Fruit fly (Drosophila melanogaster) whole organism, adult: ENCODE measurements around the gene CG33258.

Experiments
- CG11617 ChIP-seq: fragments of 200-800 bp; sonication (Bioruptor generic); optimal IDR thresholded peaks from 2 replicates; lab custom pipeline; 2017; ENCODE audit warnings: mild to moderate bottlenecking, missing biosample characterization, missing genetic modification reagents, missing genetic modification characterization
- CG12768 ChIP-seq: fragments of 200-800 bp; sonication (Bioruptor generic); optimal IDR thresholded peaks from 2 replicates; lab custom pipeline; 2017; ENCODE audit warnings: missing biosample characterization, missing genetic modification characterization, mild to moderate bottlenecking, moderate library complexity, missing genetic modification reagents
- CG14711 ChIP-seq: fragments of 200-800 bp; sonication (Bioruptor generic); optimal IDR thresholded peaks from 2 replicates; lab custom pipeline; 2018; ENCODE audit warnings: missing biosample characterization, mild to moderate bottlenecking, missing genetic modification characterization, moderate library complexity
- CG1620 ChIP-seq: fragments of 200-800 bp; sonication (Bioruptor generic); optimal IDR thresholded peaks from 2 replicates; lab custom pipeline; 2016; ENCODE audit warnings: missing biosample characterization, missing genetic modification characterization
- CG33017 ChIP-seq: fragments of 200-800 bp; sonication (Bioruptor generic); optimal IDR thresholded peaks from 2 replicates; lab custom pipeline; 2018; ENCODE audit warnings: missing biosample characterization, mild to moderate bottlenecking, missing genetic modification characterization, moderate library complexity
- CG5204 ChIP-seq: fragments of 200-800 bp; sonication (Bioruptor generic); optimal IDR thresholded peaks from 2 replicates; lab custom pipeline; 2016; ENCODE audit warnings: missing biosample characterization, missing genetic modification characterization
- CG7045 ChIP-seq: fragments of 200-800 bp; sonication (Bioruptor generic); optimal IDR thresholded peaks from 2 replicates; lab custom pipeline; 2017; ENCODE audit warnings: missing biosample characterization, mild to moderate bottlenecking, missing genetic modification characterization
- CG7101 ChIP-seq: fragments of 200-800 bp; sonication (Bioruptor generic); optimal IDR thresholded peaks from 2 replicates; lab custom pipeline; 2018; ENCODE audit warnings: missing biosample characterization, mild to moderate bottlenecking, missing genetic modification characterization, moderate library complexity
- Clk ChIP-seq: fragments of 200-800 bp; sonication (Bioruptor generic); optimal IDR thresholded peaks from 2 replicates; lab custom pipeline; 2017; ENCODE audit warnings: missing biosample characterization, missing genetic modification characterization
- Crg-1 ChIP-seq: fragments of 200-800 bp; sonication (Bioruptor generic); optimal IDR thresholded peaks from 2 replicates; lab custom pipeline; 2016; ENCODE audit warnings: missing biosample characterization, missing genetic modification characterization
- Hr96 ChIP-seq: fragments of 200-800 bp; sonication (Bioruptor generic); optimal IDR thresholded peaks from 2 replicates; lab custom pipeline; 2016; ENCODE audit warnings: missing biosample characterization, missing genetic modification characterization
- Mnt ChIP-seq: fragments of 200-800 bp; sonication (Bioruptor generic); optimal IDR thresholded peaks from 2 replicates; lab custom pipeline; 2016; ENCODE audit warnings: missing biosample characterization, mild to moderate bottlenecking, missing genetic modification characterization
- bab1 ChIP-seq: fragments of 200-800 bp; sonication (Bioruptor generic); optimal IDR thresholded peaks from 3 replicates; lab custom pipeline; 2019; ENCODE audit warnings: missing biosample characterization, mild to moderate bottlenecking, missing genetic modification characterization, moderate library complexity
- cic ChIP-seq: fragments of 200-800 bp; sonication (Bioruptor generic); optimal IDR thresholded peaks from 2 replicates; lab custom pipeline; 2017; ENCODE audit warnings: missing biosample characterization, mild to moderate bottlenecking, missing genetic modification characterization, moderate library complexity
- cnc ChIP-seq, 2 experiments: fragments of >200 bp; optimal IDR thresholded peaks; 2 replicates each; lab custom pipeline; 2017
- kay ChIP-seq: fragments of 200-800 bp; sonication (Bioruptor generic); peaks from one replicate; lab custom pipeline; 2016; ENCODE audit warnings: missing biosample characterization, missing genetic modification characterization, borderline replicate concordance
- ovo ChIP-seq: fragments of 200-800 bp; sonication (Bioruptor generic); optimal IDR thresholded peaks from 2 replicates; lab custom pipeline; 2016; ENCODE audit warnings: missing biosample characterization, missing genetic modification characterization
- pad ChIP-seq: fragments of 200-800 bp; sonication (Bioruptor generic); optimal IDR thresholded peaks from 3 replicates; lab custom pipeline; 2017; ENCODE audit warnings: missing biosample characterization, missing genetic modification characterization, mild to moderate bottlenecking, moderate library complexity, missing genetic modification reagents
- tj ChIP-seq: fragments of 200-800 bp; sonication (Bioruptor generic); optimal IDR thresholded peaks from 3 replicates; lab custom pipeline; 2017; ENCODE audit warnings: missing biosample characterization, mild to moderate bottlenecking, missing genetic modification characterization, moderate library complexity
- toe ChIP-seq: fragments of 200-800 bp; sonication (Bioruptor generic); optimal IDR thresholded peaks from 2 replicates; lab custom pipeline; 2016; ENCODE audit warnings: missing biosample characterization, missing genetic modification characterization

The CG33258 gene

dm6 chr3L:16128973-16129745 lies 46.8 kb downstream of the CG33258 start, which contains the start of gene SsRbeta:
Gene SsRbeta, plus strand, starts transcription at chr3L:16129617.
- peak; percentile 16 for TF ChIP-seq ovo (GFP tag; lab: Kevin White, UChicago)
- TF ChIP-seq CG7101 (tag; lab: Kevin White, UChicago): peak; percentile 37
- TF ChIP-seq bab1 (GFP tag; lab: Kevin White, UChicago): peak; percentile 24
- no peak for TF ChIP-seq CG5204 (GFP tag; lab: Kevin White, UChicago)
- TF ChIP-seq pad (GFP tag; lab: Kevin White, UChicago): no peak
- TF ChIP-seq cic (GFP tag; lab: Kevin White, UChicago): peak; percentile 27
- peak; percentile 48 for TF ChIP-seq Mnt (GFP tag; lab: Kevin White, UChicago)
- peak; percentile 29 for TF ChIP-seq Crg-1 (GFP tag; lab: Kevin White, UChicago)
- no peak for TF ChIP-seq Hr96
- peak; percentile 88 for TF ChIP-seq CG14711 (tag; lab: Kevin White, UChicago)
- peak; percentile 34 for TF ChIP-seq CG11617 (GFP tag; lab: Kevin White, UChicago)

- TF ChIP-seq cic (GFP tag; lab: Kevin White, UChicago): peak; percentile 24
- no peak for TF ChIP-seq cnc (optimal IDR thresholded peaks at IDR 0.05; lab: Kevin White, UChicago)
- peak; percentile 38 for TF ChIP-seq CG1620 (GFP tag; lab: Kevin White, UChicago)
- peak; percentile 56 for TF ChIP-seq CG7045 (GFP tag; lab: Kevin White, UChicago)
- peak; percentile 81 for TF ChIP-seq pad (GFP tag; lab: Kevin White, UChicago)
- peak; percentile 81 for TF ChIP-seq CG12768 (GFP tag; lab: Kevin White, UChicago)
- no peak for TF ChIP-seq kay (GFP tag; lab: Kevin White, UChicago)
- peak; percentile 71 for TF ChIP-seq CG14711 (tag; lab: Kevin White, UChicago)
- peak; percentile 82 for TF ChIP-seq Crg-1 (GFP tag; lab: Kevin White, UChicago)
- peak; percentile 73 for TF ChIP-seq Mnt (GFP tag; lab: Kevin White, UChicago)
- peak; percentile 58 for TF ChIP-seq ovo (GFP tag; lab: Kevin White, UChicago)
- TF ChIP-seq tj (GFP tag; lab: Kevin White, UChicago): peak; percentile 37
- no peak for TF ChIP-seq toe (GFP tag; lab: Kevin White, UChicago)
- TF ChIP-seq CG7101 (tag; lab: Kevin White, UChicago): peak; percentile 79
- TF ChIP-seq CG5204 (GFP tag; lab: Kevin White, UChicago): no peak
- TF ChIP-seq Hr96: no peak
- TF ChIP-seq CG33017 (tag; lab: Kevin White, UChicago): peak; percentile 72
- no peak for TF ChIP-seq bab1 (GFP tag; lab: Kevin White, UChicago)
- peak; percentile 67 for TF ChIP-seq CG11617 (GFP tag; lab: Kevin White, UChicago)
- TF ChIP-seq Clk: no peak
These were observed 49.1 kb downstream of the CG33258 start, which contains the start of the genes Trs20 and elg1 for dm6 chr3L:16131264-16132066. Gene Trs20, minus strand, starts transcription at chr3L:16131632. Gene elg1, plus strand, starts transcription at chr3L:16132028.

DNA sequence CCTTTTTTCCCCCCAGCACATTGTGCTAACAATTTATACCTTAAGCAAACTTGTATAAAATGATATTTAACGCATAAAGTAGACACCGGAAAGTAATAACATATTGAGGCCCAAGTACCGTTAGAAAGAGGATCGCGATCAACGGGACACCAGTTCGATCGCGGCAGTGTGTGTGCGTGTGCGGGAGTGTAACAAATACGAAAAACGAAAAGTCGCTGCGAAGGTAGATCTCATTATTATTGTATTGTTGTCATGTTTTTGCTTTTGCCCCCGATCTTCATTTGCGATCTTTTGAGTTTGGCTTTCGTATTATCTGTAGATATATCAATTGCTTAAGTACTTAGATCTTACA lies 49.7 kb downstream of the CG33258 start:
- TF ChIP-seq CG5204 (GFP tag; lab: Kevin White, UChicago) (no peak), CG11617 (GFP tag; lab: Kevin White, UChicago) (no peak), tj (GFP tag; lab: Kevin White, UChicago) (no peak), CG12768 (GFP tag; lab: Kevin White, UChicago) (no peak), CG1620 (GFP tag; lab: Kevin White, UChicago) (no peak), kay (GFP tag; lab: Kevin White, UChicago) (no peak), CG14711 (tag; lab: Kevin White, UChicago) (no peak), bab1 (GFP tag; lab: Kevin White, UChicago) (no peak), cnc (optimal IDR thresholded peaks at IDR 0.05; lab: Kevin White, UChicago) (no peak), Crg-1 (GFP tag; lab: Kevin White, UChicago) (no peak)
